Worm (Caenorhabditis elegans): ENCODE data around the gene ttll-12.
A peak's percentile ranks its signal among the peaks of the same experiment; 100 is the strongest.

The ttll-12 gene

ce11 chrII:9333714-9334113 lies 5.1 kb upstream of the ttll-12 start, which contains the start of gene scp-1:
TSS of gene scp-1 (plus strand) at chrII:9334014.
- TF ChIP-seq aly-2 (tag; optimal IDR thresholded peaks at IDR 0.05) (no peak), ceh-28 (tag; optimal IDR thresholded peaks at IDR 0.05) (peak; percentile 46), fkh-2 (tag; optimal IDR thresholded peaks at IDR 0.05) (no peak), pqm-1 (tag; optimal IDR thresholded peaks at IDR 0.05) (no peak), egl-27 (tag; optimal IDR thresholded peaks at IDR 0.05) (no peak), ZK546.5 (tag; optimal IDR thresholded peaks at IDR 0.05) (no peak)

- peak; percentile 31 for TF ChIP-seq ama-1 (optimal IDR thresholded peaks at IDR 0.05)
- TF ChIP-seq sea-2 (GFP tag; optimal IDR thresholded peaks at IDR 0.05), result no peak
- peak; percentile 12 for TF ChIP-seq pha-4 (tag; optimal IDR thresholded peaks at IDR 0.05)
- TF ChIP-seq nhr-43 (tag; optimal IDR thresholded peaks at IDR 0.05; ENCODE audit: poor library complexity, severe bottlenecking), result no peak
- TF ChIP-seq ceh-28 (tag; optimal IDR thresholded peaks at IDR 0.05), result no peak
Observed at ce11 chrII:9336651-9337050, 2.1 kb upstream of the ttll-12 start.

DNA sequence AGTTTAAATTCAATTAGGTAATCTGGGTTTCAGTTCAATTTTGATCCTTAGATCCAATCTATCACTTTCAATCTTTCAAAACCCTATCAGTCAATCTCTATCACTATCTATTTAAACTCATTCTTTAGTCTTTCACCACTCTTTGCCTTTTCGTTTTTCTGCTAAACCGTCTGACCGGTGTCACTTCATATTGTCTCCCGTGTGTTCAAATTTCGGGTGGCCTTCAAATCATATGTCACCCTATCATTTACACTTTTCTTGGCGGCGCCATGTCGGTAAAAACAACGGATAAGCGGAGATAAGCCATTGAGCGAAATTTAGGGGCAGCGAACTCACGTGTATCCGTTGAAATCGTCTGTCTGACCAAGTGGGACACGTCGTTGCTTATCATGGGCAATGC lies 5.2 kb downstream of the ttll-12 start:
- TF ChIP-seq zag-1 (tag; optimal IDR thresholded peaks at IDR 0.05) (no peak), ceh-82 (tag; optimal IDR thresholded peaks at IDR 0.05) (no peak), nhr-11 (tag; optimal IDR thresholded peaks at IDR 0.05) (no peak), pha-4 (tag; optimal IDR thresholded peaks at IDR 0.05) (no peak), elt-2 (tag; optimal IDR thresholded peaks at IDR 0.05) (no peak), eor-1 (tag; optimal IDR thresholded peaks at IDR 0.05) (no peak), nhr-28 (tag; optimal IDR thresholded peaks at IDR 0.05) (no peak), nhr-12 (tag; optimal IDR thresholded peaks at IDR 0.05) (no peak), fkh-2 (tag; optimal IDR thresholded peaks at IDR 0.05) (no peak), nhr-76 (tag; optimal IDR thresholded peaks at IDR 0.05) (no peak), ZK546.5 (tag; optimal IDR thresholded peaks at IDR 0.05) (no peak), mml-1 (tag; optimal IDR thresholded peaks at IDR 0.05) (no peak), nfya-1 (tag; optimal IDR thresholded peaks at IDR 0.05; ENCODE audit: insufficient read depth) (no peak), aly-2 (tag; optimal IDR thresholded peaks at IDR 0.05) (no peak), nhr-77 (tag; optimal IDR thresholded peaks at IDR 0.05) (no peak), nhr-43 (tag; optimal IDR thresholded peaks at IDR 0.05; ENCODE audit: poor library complexity, severe bottlenecking) (peak; percentile 92), elt-3 (tag; optimal IDR thresholded peaks at IDR 0.05) (peak in 2 of 3 experiments; percentile 59 to 86), lsy-12 (tag; optimal IDR thresholded peaks at IDR 0.05) (no peak), nhr-23 (tag; optimal IDR thresholded peaks at IDR 0.05) (peak; percentile 65), hmg-11 (tag; optimal IDR thresholded peaks at IDR 0.05) (no peak), nhr-25 (tag; optimal IDR thresholded peaks at IDR 0.05) (peak; percentile 51), skn-1 (tag; optimal IDR thresholded peaks at IDR 0.05) (no peak), tbx-2 (tag; optimal IDR thresholded peaks at IDR 0.05) (peak; percentile 39), fkh-10 (GFP tag; optimal IDR thresholded peaks at IDR 0.05) (no peak), snpc-4 (tag; optimal IDR thresholded peaks at IDR 0.05) (no peak), R02D3.7 (tag; optimal IDR thresholded peaks at IDR 0.05) (no peak), ama-1 (optimal IDR thresholded peaks at IDR 0.05) (no peak), unc-62 (GFP tag; optimal IDR thresholded peaks at IDR 0.05) (peak; percentile 58), jun-1 (tag; optimal IDR thresholded peaks at IDR 0.05) (no peak), ceh-28 (tag; optimal IDR thresholded peaks at IDR 0.05) (no peak), nhr-67 (tag; optimal IDR thresholded peaks at IDR 0.05) (no peak), ztf-4 (tag; optimal IDR thresholded peaks at IDR 0.05) (no peak), fos-1 (tag; optimal IDR thresholded peaks at IDR 0.05) (no peak), mdl-1 (tag; optimal IDR thresholded peaks at IDR 0.05) (no peak), daf-12 (tag; optimal IDR thresholded peaks at IDR 0.05) (no peak)

DNA sequence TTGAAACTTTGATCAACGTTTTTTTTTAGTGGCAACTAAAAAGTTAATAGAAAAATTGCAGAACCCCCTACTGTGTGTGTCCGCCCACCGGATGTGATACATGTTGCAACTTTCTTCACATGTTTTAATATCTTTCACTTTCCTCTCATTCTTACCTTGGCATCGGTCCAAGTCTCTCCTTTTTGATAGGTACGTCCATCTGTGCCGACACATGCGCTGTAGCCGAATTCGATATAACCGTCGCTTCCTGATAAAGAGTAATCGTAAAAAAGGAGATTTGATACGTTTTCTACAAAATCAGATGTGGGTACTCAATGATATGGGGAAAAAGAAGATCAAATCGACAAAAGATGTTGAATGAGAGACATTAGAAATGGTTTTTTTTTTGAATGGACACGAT lies 6.3 kb downstream of the ttll-12 start:
- TF ChIP-seq egl-5 (tag; optimal IDR thresholded peaks at IDR 0.05), result no peak
- TF ChIP-seq ceh-82 (tag; optimal IDR thresholded peaks at IDR 0.05), result no peak
- TF ChIP-seq ZK546.5 (tag; optimal IDR thresholded peaks at IDR 0.05), result no peak
- TF ChIP-seq ztf-11 (tag; optimal IDR thresholded peaks at IDR 0.05), result no peak
- no peak for TF ChIP-seq nfya-1 (tag; optimal IDR thresholded peaks at IDR 0.05; ENCODE audit: insufficient read depth)
- TF ChIP-seq elt-1 (tag; optimal IDR thresholded peaks at IDR 0.05), result no peak

All from whole organism, L3 larva.